Worm (Caenorhabditis elegans): ENCODE measurements around the gene ent-7.

Gene ent-7

ce11 chrIV:10046005-10046404, 28.9 kb downstream of the ent-7 start:
- peak; percentile 14 for TF ChIP-seq lin-14 (GFP tag; optimal IDR thresholded peaks at IDR 0.05)
- no peak for TF ChIP-seq xbp-1 (tag; optimal IDR thresholded peaks at IDR 0.05)
- no peak for TF ChIP-seq mef-2 (tag; optimal IDR thresholded peaks at IDR 0.05)
- TF ChIP-seq rnt-1 (tag; optimal IDR thresholded peaks at IDR 0.05), result no peak
- TF ChIP-seq dsc-1 (tag; optimal IDR thresholded peaks at IDR 0.05), result peak; percentile 83
- no peak for TF ChIP-seq ceh-63 (GFP tag; optimal IDR thresholded peaks at IDR 0.05)
- peak; percentile 58 for TF ChIP-seq fkh-4 (tag; optimal IDR thresholded peaks at IDR 0.05; ENCODE audit: borderline replicate concordance)
- TF ChIP-seq egl-13 (tag; optimal IDR thresholded peaks at IDR 0.05), result no peak

- no peak for TF ChIP-seq nhr-19 (GFP tag; conservative IDR thresholded peaks at IDR 0.05)
- no peak for TF ChIP-seq tbx-2 (tag; optimal IDR thresholded peaks at IDR 0.05)
- TF ChIP-seq fkh-4 (tag; optimal IDR thresholded peaks at IDR 0.05; ENCODE audit: borderline replicate concordance), result no peak
- no peak for TF ChIP-seq unc-30 (tag; optimal IDR thresholded peaks at IDR 0.05)
- TF ChIP-seq lin-35 (GFP tag; optimal IDR thresholded peaks at IDR 0.05), result no peak
- TF ChIP-seq ceh-63 (GFP tag; optimal IDR thresholded peaks at IDR 0.05), result no peak
- TF ChIP-seq lsy-2 (tag; optimal IDR thresholded peaks at IDR 0.05), result no peak
These were observed 30.0 kb downstream of the ent-7 start, which contains the start of gene T04B2.3 for ce11 chrIV:10047108-10047507. T04B2.3 (plus strand) TSS chrIV:10047408.

ce11 chrIV:10048268-10048667, 31.2 kb downstream of the ent-7 start:
- no peak for TF ChIP-seq swsn-7 (tag; optimal IDR thresholded peaks at IDR 0.05)
- TF ChIP-seq blmp-1 (tag; optimal IDR thresholded peaks at IDR 0.05), result peak; percentile 18
- no peak for TF ChIP-seq ztf-4 (tag; optimal IDR thresholded peaks at IDR 0.05)
- TF ChIP-seq rnt-1 (tag; optimal IDR thresholded peaks at IDR 0.05), result peak; percentile 25
- no peak for TF ChIP-seq efl-1 (optimal IDR thresholded peaks at IDR 0.05)
- TF ChIP-seq efl-1 (GFP tag; optimal IDR thresholded peaks at IDR 0.05 in 1 of 2), result peak in 1 of 2 experiments; percentile 59
- peak; percentile 72 for TF ChIP-seq lin-14 (GFP tag; optimal IDR thresholded peaks at IDR 0.05)

- TF ChIP-seq ceh-82 (tag; optimal IDR thresholded peaks at IDR 0.05) (no peak), xbp-1 (tag; optimal IDR thresholded peaks at IDR 0.05) (no peak), lin-39 (tag; optimal IDR thresholded peaks at IDR 0.05) (no peak), aly-2 (tag; optimal IDR thresholded peaks at IDR 0.05) (no peak), fkh-8 (tag; optimal IDR thresholded peaks at IDR 0.05) (no peak), ceh-8 (GFP tag; optimal IDR thresholded peaks at IDR 0.05) (no peak), Y116A8C.19 (tag; optimal IDR thresholded peaks at IDR 0.05; ENCODE audit: borderline replicate concordance) (no peak), nhr-84 (tag; optimal IDR thresholded peaks at IDR 0.05) (no peak), nhr-28 (tag; optimal IDR thresholded peaks at IDR 0.05) (no peak), C16A3.4 (tag; optimal IDR thresholded peaks at IDR 0.05) (no peak), mef-2 (tag; optimal IDR thresholded peaks at IDR 0.05) (no peak), dpl-1 (GFP tag; optimal IDR thresholded peaks at IDR 0.05) (no peak), nhr-20 (tag; optimal IDR thresholded peaks at IDR 0.05) (no peak), fkh-10 (GFP tag; optimal IDR thresholded peaks at IDR 0.05) (no peak), F16B12.6 (tag; optimal IDR thresholded peaks at IDR 0.05) (no peak)
These were observed 34.0 kb downstream of the ent-7 start, which contains the start of gene T04B2.8 for ce11 chrIV:10051088-10051487. T04B2.8 (minus strand) TSS chrIV:10051188.

ce11 chrIV:10053550-10053949, 36.5 kb downstream of the ent-7 start, which contains the start of gene srv-12:
srv-12 (minus strand) TSS chrIV:10053650.
- TF ChIP-seq fos-1 (tag; optimal IDR thresholded peaks at IDR 0.05), result no peak
- no peak for TF ChIP-seq grh-1 (GFP tag; IDR thresholded peaks at IDR 0.05)
- TF ChIP-seq alr-1 (tag; optimal IDR thresholded peaks at IDR 0.05; ENCODE audit: borderline replicate concordance), result no peak
- TF ChIP-seq snpc-4 (tag; optimal IDR thresholded peaks at IDR 0.05), result no peak
- TF ChIP-seq nhr-19 (GFP tag; conservative IDR thresholded peaks at IDR 0.05), result no peak
- no peak for TF ChIP-seq zip-4 (GFP tag; optimal IDR thresholded peaks at IDR 0.05)
